Fruit fly (Drosophila melanogaster) whole organism, adult: ENCODE data around the gene cbt.

ENCODE experiments used
- CG11617 ChIP-seq: fragments of 200-800 bp; sonication (Bioruptor generic); optimal IDR thresholded peaks from 2 replicates; lab custom pipeline; 2017; ENCODE audit warnings: mild to moderate bottlenecking, missing biosample characterization, missing genetic modification reagents, missing genetic modification characterization
- CG12768 ChIP-seq: fragments of 200-800 bp; sonication (Bioruptor generic); optimal IDR thresholded peaks from 2 replicates; lab custom pipeline; 2017; ENCODE audit warnings: missing biosample characterization, missing genetic modification characterization, mild to moderate bottlenecking, moderate library complexity, missing genetic modification reagents
- CG14711 ChIP-seq: fragments of 200-800 bp; sonication (Bioruptor generic); optimal IDR thresholded peaks from 2 replicates; lab custom pipeline; 2018; ENCODE audit warnings: missing biosample characterization, mild to moderate bottlenecking, missing genetic modification characterization, moderate library complexity
- CG1620 ChIP-seq: fragments of 200-800 bp; sonication (Bioruptor generic); optimal IDR thresholded peaks from 2 replicates; lab custom pipeline; 2016; ENCODE audit warnings: missing biosample characterization, missing genetic modification characterization
- CG33017 ChIP-seq: fragments of 200-800 bp; sonication (Bioruptor generic); optimal IDR thresholded peaks from 2 replicates; lab custom pipeline; 2018; ENCODE audit warnings: missing biosample characterization, mild to moderate bottlenecking, missing genetic modification characterization, moderate library complexity
- CG5204 ChIP-seq: fragments of 200-800 bp; sonication (Bioruptor generic); optimal IDR thresholded peaks from 2 replicates; lab custom pipeline; 2016; ENCODE audit warnings: missing biosample characterization, missing genetic modification characterization
- CG7045 ChIP-seq: fragments of 200-800 bp; sonication (Bioruptor generic); optimal IDR thresholded peaks from 2 replicates; lab custom pipeline; 2017; ENCODE audit warnings: missing biosample characterization, mild to moderate bottlenecking, missing genetic modification characterization
- CG7101 ChIP-seq: fragments of 200-800 bp; sonication (Bioruptor generic); optimal IDR thresholded peaks from 2 replicates; lab custom pipeline; 2018; ENCODE audit warnings: missing biosample characterization, mild to moderate bottlenecking, missing genetic modification characterization, moderate library complexity
- Clk ChIP-seq: fragments of 200-800 bp; sonication (Bioruptor generic); optimal IDR thresholded peaks from 2 replicates; lab custom pipeline; 2017; ENCODE audit warnings: missing biosample characterization, missing genetic modification characterization
- Crg-1 ChIP-seq: fragments of 200-800 bp; sonication (Bioruptor generic); optimal IDR thresholded peaks from 2 replicates; lab custom pipeline; 2016; ENCODE audit warnings: missing biosample characterization, missing genetic modification characterization
- Hr96 ChIP-seq: fragments of 200-800 bp; sonication (Bioruptor generic); optimal IDR thresholded peaks from 2 replicates; lab custom pipeline; 2016; ENCODE audit warnings: missing biosample characterization, missing genetic modification characterization
- Mnt ChIP-seq: fragments of 200-800 bp; sonication (Bioruptor generic); optimal IDR thresholded peaks from 2 replicates; lab custom pipeline; 2016; ENCODE audit warnings: missing biosample characterization, mild to moderate bottlenecking, missing genetic modification characterization
- bab1 ChIP-seq: fragments of 200-800 bp; sonication (Bioruptor generic); optimal IDR thresholded peaks from 3 replicates; lab custom pipeline; 2019; ENCODE audit warnings: missing biosample characterization, mild to moderate bottlenecking, missing genetic modification characterization, moderate library complexity
- cic ChIP-seq: fragments of 200-800 bp; sonication (Bioruptor generic); optimal IDR thresholded peaks from 2 replicates; lab custom pipeline; 2017; ENCODE audit warnings: missing biosample characterization, mild to moderate bottlenecking, missing genetic modification characterization, moderate library complexity
- cnc ChIP-seq, 2 experiments: fragments of >200 bp; optimal IDR thresholded peaks; 2 replicates each; lab custom pipeline; 2017
- kay ChIP-seq: fragments of 200-800 bp; sonication (Bioruptor generic); peaks from one replicate; lab custom pipeline; 2016; ENCODE audit warnings: missing biosample characterization, missing genetic modification characterization, borderline replicate concordance
- ovo ChIP-seq: fragments of 200-800 bp; sonication (Bioruptor generic); optimal IDR thresholded peaks from 2 replicates; lab custom pipeline; 2016; ENCODE audit warnings: missing biosample characterization, missing genetic modification characterization
- pad ChIP-seq: fragments of 200-800 bp; sonication (Bioruptor generic); optimal IDR thresholded peaks from 3 replicates; lab custom pipeline; 2017; ENCODE audit warnings: missing biosample characterization, missing genetic modification characterization, mild to moderate bottlenecking, moderate library complexity, missing genetic modification reagents
- tj ChIP-seq: fragments of 200-800 bp; sonication (Bioruptor generic); optimal IDR thresholded peaks from 3 replicates; lab custom pipeline; 2017; ENCODE audit warnings: missing biosample characterization, mild to moderate bottlenecking, missing genetic modification characterization, moderate library complexity
- toe ChIP-seq: fragments of 200-800 bp; sonication (Bioruptor generic); optimal IDR thresholded peaks from 2 replicates; lab custom pipeline; 2016; ENCODE audit warnings: missing biosample characterization, missing genetic modification characterization

The cbt gene

DNA sequence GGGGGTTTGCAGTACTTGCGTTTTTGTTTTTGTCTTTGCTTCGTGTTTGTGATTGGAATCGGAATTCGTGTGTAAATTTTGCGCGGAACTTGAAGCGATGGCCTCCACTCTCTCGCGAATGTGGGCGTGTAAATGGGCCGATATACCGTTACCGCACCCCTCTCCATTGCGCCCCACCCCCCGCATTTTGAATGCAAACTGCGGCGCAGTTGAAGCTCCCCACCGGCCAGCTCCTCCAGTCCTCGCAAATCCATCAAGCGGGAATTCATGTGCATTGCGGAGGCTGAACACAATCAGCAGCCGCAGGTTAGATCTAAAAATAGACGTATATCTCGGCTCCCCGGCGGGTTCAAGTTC is 1.9 kb upstream of the cbt start:
- TF ChIP-seq ovo (GFP tag; lab: Kevin White, UChicago) (peak; percentile 95), Hr96 (no peak), cic (GFP tag; lab: Kevin White, UChicago) (peak; percentile 43)

DNA sequence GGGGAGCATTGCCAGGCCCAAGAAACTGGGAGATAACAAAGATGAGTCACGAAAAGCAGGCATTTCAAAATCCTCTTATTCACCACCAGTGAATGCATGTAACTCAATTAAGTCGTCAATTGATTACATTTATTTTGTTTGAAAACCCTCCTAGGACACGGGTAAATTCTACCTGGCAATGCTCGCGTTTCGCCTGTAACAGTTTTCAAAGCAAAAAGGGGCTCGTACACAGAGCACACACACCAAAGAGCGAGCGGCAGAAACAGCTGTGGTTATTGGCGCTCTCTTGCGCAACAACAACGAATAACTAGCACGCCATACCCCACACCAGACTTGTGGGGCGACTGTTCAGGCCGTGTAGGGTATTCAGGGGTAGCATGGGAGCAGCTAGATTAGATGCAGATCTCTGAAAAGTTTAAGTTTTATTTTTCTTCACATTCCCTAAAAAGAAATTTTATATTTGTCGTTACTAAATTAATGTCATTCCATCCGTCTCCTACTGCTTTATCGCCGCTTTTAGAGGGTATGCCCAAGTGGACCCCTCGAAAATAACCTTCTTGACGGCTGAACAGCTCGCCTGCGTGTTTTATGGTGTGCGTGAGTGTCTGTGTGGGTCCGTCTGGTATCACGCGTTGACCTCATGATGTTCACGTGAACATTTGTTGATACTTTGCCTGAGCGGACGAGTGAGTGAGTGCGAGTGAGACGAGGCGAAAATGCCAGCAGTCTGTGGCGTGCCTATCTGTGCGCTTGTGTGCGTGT is 1.3 kb upstream of the cbt start:
- TF ChIP-seq CG7101 (peak; percentile 100), CG1620 (GFP tag; lab: Kevin White, UChicago) (peak; percentile 95), cic (GFP tag; lab: Kevin White, UChicago) (peak; percentile 99), Hr96 (peak; percentile 99), pad (GFP tag; lab: Kevin White, UChicago) (peak; percentile 97), tj (GFP tag; lab: Kevin White, UChicago) (peak; percentile 95), CG12768 (GFP tag; lab: Kevin White, UChicago) (peak; percentile 100), CG11617 (GFP tag; lab: Kevin White, UChicago) (peak; percentile 100), CG5204 (GFP tag; lab: Kevin White, UChicago) (peak; percentile 99), Clk (GFP tag; lab: Kevin White, UChicago) (peak; percentile 100), bab1 (GFP tag; lab: Kevin White, UChicago) (peak; percentile 100), CG14711 (peak; percentile 99), Mnt (GFP tag; lab: Kevin White, UChicago) (peak; percentile 98), kay (GFP tag; lab: Kevin White, UChicago) (peak; percentile 99), CG33017 (peak; percentile 100), cnc (optimal IDR thresholded peaks at IDR 0.05; lab: Kevin White, UChicago) (no peak), CG7045 (peak; percentile 100), toe (GFP tag; lab: Kevin White, UChicago) (peak; percentile 95), ovo (GFP tag; lab: Kevin White, UChicago) (peak; percentile 91), Crg-1 (peak; percentile 100)

DNA sequence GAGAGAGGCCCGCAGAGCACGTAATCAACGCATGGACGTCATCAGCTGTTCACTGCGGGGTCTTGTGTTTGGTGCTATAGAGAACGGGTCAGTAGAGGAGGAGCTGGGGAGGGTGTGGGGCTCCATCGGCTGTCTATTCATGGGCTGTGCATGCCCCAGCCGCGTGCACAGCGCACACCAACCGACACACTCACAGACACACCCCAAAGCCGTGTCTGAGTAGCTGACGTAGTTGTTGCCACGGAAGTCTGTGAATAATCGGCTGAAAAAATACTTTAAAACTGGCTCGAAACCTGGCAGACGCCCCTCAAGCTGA is 666 bp upstream of the cbt start:
- no peak for TF ChIP-seq tj (GFP tag; lab: Kevin White, UChicago)
- no peak for TF ChIP-seq CG5204 (GFP tag; lab: Kevin White, UChicago)
- TF ChIP-seq CG7101: no peak
- TF ChIP-seq Clk (GFP tag; lab: Kevin White, UChicago): no peak
- TF ChIP-seq toe (GFP tag; lab: Kevin White, UChicago): no peak
- TF ChIP-seq CG1620 (GFP tag; lab: Kevin White, UChicago): no peak
- TF ChIP-seq cic (GFP tag; lab: Kevin White, UChicago): no peak
- no peak for TF ChIP-seq ovo (GFP tag; lab: Kevin White, UChicago)
- TF ChIP-seq CG33017: no peak
- no peak for TF ChIP-seq bab1 (GFP tag; lab: Kevin White, UChicago)
- TF ChIP-seq CG11617 (GFP tag; lab: Kevin White, UChicago): no peak
- no peak for TF ChIP-seq cnc (optimal IDR thresholded peaks at IDR 0.05; lab: Kevin White, UChicago)
- no peak for TF ChIP-seq kay (GFP tag; lab: Kevin White, UChicago)
- no peak for TF ChIP-seq pad (GFP tag; lab: Kevin White, UChicago)
- no peak for TF ChIP-seq Mnt (GFP tag; lab: Kevin White, UChicago)
- TF ChIP-seq CG12768 (GFP tag; lab: Kevin White, UChicago): no peak
- TF ChIP-seq CG7045: no peak
- no peak for TF ChIP-seq Crg-1
- no peak for TF ChIP-seq Hr96
- no peak for TF ChIP-seq CG14711

DNA sequence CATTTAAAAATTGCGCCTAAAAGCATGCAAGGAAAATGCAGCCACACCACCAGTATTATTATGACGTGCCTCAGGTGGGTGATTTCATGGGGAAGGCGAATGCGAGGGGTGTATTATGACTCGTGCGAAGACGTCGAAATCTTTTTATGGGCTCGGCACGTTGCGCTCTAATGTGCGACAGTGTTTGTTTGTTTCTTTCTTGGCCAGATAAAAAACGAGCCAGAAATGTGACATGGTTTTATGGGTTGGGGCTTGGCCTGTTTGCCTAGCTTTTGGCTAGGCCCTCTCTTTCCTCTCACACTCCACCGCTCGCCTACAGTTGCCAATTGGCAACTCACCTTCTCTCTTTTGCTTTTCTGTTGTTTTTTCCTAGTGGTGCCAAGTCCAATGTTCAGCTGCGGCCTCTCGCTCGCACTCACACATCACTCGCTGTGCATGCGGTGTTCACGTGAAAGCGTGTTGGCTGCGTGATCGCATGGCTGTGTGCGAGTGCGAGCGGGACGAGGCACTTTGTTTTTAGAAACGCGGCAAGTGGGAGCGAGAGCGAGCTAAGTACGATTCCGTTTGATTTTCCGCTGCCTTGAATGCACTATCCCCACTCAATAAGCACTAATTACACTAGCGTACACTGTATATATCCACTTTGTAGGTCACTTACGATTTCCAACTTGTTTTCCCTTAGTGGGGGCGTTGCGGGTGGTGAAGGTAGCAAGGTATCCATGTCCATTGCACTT is 572 bp downstream of the cbt start:
- TF ChIP-seq tj (GFP tag; lab: Kevin White, UChicago): peak; percentile 82
- peak; percentile 88 for TF ChIP-seq cic (GFP tag; lab: Kevin White, UChicago)
- TF ChIP-seq CG14711: peak; percentile 2
- TF ChIP-seq pad (GFP tag; lab: Kevin White, UChicago): peak; percentile 66
- peak; percentile 89 for TF ChIP-seq CG33017
- TF ChIP-seq Hr96: peak; percentile 97
- TF ChIP-seq Crg-1: peak; percentile 32
- TF ChIP-seq cnc (optimal IDR thresholded peaks at IDR 0.05; lab: Kevin White, UChicago): peak in 1 of 2 experiments; percentile 28
- peak; percentile 41 for TF ChIP-seq bab1 (GFP tag; lab: Kevin White, UChicago)
- peak; percentile 80 for TF ChIP-seq ovo (GFP tag; lab: Kevin White, UChicago)
- TF ChIP-seq CG7101: peak; percentile 61
- peak; percentile 84 for TF ChIP-seq Clk (GFP tag; lab: Kevin White, UChicago)
- TF ChIP-seq CG11617 (GFP tag; lab: Kevin White, UChicago): peak; percentile 83
- TF ChIP-seq CG5204 (GFP tag; lab: Kevin White, UChicago): peak; percentile 81
- TF ChIP-seq toe (GFP tag; lab: Kevin White, UChicago): peak; percentile 92
- peak; percentile 54 for TF ChIP-seq CG1620 (GFP tag; lab: Kevin White, UChicago)
- TF ChIP-seq CG7045: peak; percentile 85
- peak; percentile 94 for TF ChIP-seq Mnt (GFP tag; lab: Kevin White, UChicago)
- peak; percentile 99 for TF ChIP-seq kay (GFP tag; lab: Kevin White, UChicago)
- TF ChIP-seq CG12768 (GFP tag; lab: Kevin White, UChicago): peak; percentile 99

DNA sequence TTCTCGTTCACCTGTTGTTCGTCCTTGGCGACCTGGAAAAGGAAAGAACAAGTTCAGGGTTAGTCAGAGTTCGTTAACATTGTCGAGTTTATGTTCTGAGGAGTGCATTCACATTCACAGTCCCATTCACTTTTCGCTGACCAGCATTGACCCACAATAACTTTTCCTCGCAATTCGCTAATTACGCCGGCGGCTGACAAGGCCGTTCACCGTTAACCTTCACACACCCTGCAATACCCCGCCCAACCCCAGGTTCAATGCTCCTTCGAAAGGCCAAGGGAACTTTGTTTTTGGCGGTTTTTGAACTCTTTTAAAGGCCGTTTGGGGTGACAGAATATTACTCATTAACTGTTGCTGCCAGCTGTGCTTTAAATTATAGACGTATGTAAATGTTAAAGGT is 1.3 kb downstream of the cbt start:
- no peak for TF ChIP-seq Crg-1
- TF ChIP-seq ovo (GFP tag; lab: Kevin White, UChicago): no peak
- TF ChIP-seq CG1620 (GFP tag; lab: Kevin White, UChicago): no peak
- no peak for TF ChIP-seq cnc (optimal IDR thresholded peaks at IDR 0.05; lab: Kevin White, UChicago)
- no peak for TF ChIP-seq CG12768 (GFP tag; lab: Kevin White, UChicago)
- TF ChIP-seq bab1 (GFP tag; lab: Kevin White, UChicago): no peak
- no peak for TF ChIP-seq CG7045
- no peak for TF ChIP-seq pad (GFP tag; lab: Kevin White, UChicago)
